Fruit fly (Drosophila melanogaster) whole organism, embryonic: ENCODE data around the gene CG16779.

Experiments
- C15 ChIP-seq: fragments of 200-800 bp; sonication (Bioruptor generic); IDR thresholded peaks from 3 replicates; pipeline ENCODE4 v1.3.6; 2022; ENCODE audit warnings: missing biosample characterization, missing genetic modification characterization
- CG10321 ChIP-seq: fragments of 200-800 bp; sonication (Bioruptor generic); IDR thresholded peaks from 2 replicates; pipeline ENCODE4 v1.3.6; 2022; ENCODE audit warnings: missing biosample characterization, missing genetic modification characterization
- CG10431 ChIP-seq: fragments of 200-800 bp; sonication (Bioruptor generic); optimal IDR thresholded peaks from 3 replicates; lab custom pipeline; 2018; ENCODE audit warnings: missing biosample characterization, mild to moderate bottlenecking, missing genetic modification characterization
- CG11247 ChIP-seq: fragments of 200-800 bp; sonication (Bioruptor generic); IDR thresholded peaks from 2 replicates; pipeline ENCODE4 v1.3.6; 2022; ENCODE audit warnings: missing biosample characterization, missing genetic modification characterization
- CG11504 ChIP-seq: fragments of 200-800 bp; sonication (Bioruptor generic); optimal IDR thresholded peaks from 3 replicates; lab custom pipeline; 2019; ENCODE audit warnings: missing biosample characterization, mild to moderate bottlenecking, missing genetic modification characterization, moderate library complexity
- CG11696 ChIP-seq: fragments of 200-800 bp; sonication (Bioruptor generic); IDR thresholded peaks from 2 replicates; pipeline ENCODE4 v1.3.6; 2022; ENCODE audit warnings: missing biosample characterization, missing genetic modification characterization
- CG12299 ChIP-seq: fragments of 200-800 bp; sonication (Bioruptor generic); optimal IDR thresholded peaks from 2 replicates; lab custom pipeline; 2018; ENCODE audit warnings: missing biosample characterization, mild to moderate bottlenecking, missing genetic modification characterization
- CG13287 ChIP-seq: fragments of 200-800 bp; sonication (Bioruptor generic); IDR thresholded peaks from 2 replicates; pipeline ENCODE4 v1.3.6; 2022; ENCODE audit warnings: missing biosample characterization, missing genetic modification characterization; ENCODE audit not compliant: partially characterized antibody
- CG13775 ChIP-seq: fragments of 200-800 bp; sonication (Bioruptor generic); optimal IDR thresholded peaks from 3 replicates; lab custom pipeline; 2017; ENCODE audit warnings: missing biosample characterization, mild to moderate bottlenecking, missing genetic modification characterization
- CG14441 ChIP-seq: fragments of 200-800 bp; sonication (Bioruptor generic); IDR thresholded peaks from 2 replicates; pipeline ENCODE4 v1.3.6; 2022; ENCODE audit warnings: missing biosample characterization, missing genetic modification characterization
- CG14710 ChIP-seq: fragments of 200-800 bp; sonication (Bioruptor generic); optimal IDR thresholded peaks from 3 replicates; lab custom pipeline; 2019; ENCODE audit warnings: missing biosample characterization, mild to moderate bottlenecking, missing genetic modification characterization, moderate library complexity
- CG17802 ChIP-seq: fragments of 200-800 bp; sonication (Bioruptor generic); optimal IDR thresholded peaks from 2 replicates; lab custom pipeline; 2018; ENCODE audit warnings: missing biosample characterization, mild to moderate bottlenecking, missing genetic modification characterization, moderate library complexity
- CG18011 ChIP-seq: fragments of 200-800 bp; sonication (Bioruptor generic); optimal IDR thresholded peaks from 2 replicates; lab custom pipeline; 2017; ENCODE audit warnings: missing biosample characterization, missing genetic modification characterization, mild to moderate bottlenecking, moderate library complexity, missing genotype
- CG2889 ChIP-seq: fragments of 200-800 bp; sonication (Bioruptor generic); IDR thresholded peaks from 3 replicates; pipeline ENCODE4 v1.3.6; 2022; ENCODE audit warnings: missing biosample characterization, missing genetic modification characterization
- CG3281 ChIP-seq: fragments of 200-800 bp; sonication (Bioruptor generic); optimal IDR thresholded peaks from 3 replicates; lab custom pipeline; 2017; ENCODE audit warnings: missing biosample characterization, mild to moderate bottlenecking, missing genetic modification characterization
- CG3995 ChIP-seq: fragments of 200-800 bp; sonication (Bioruptor generic); optimal IDR thresholded peaks from 3 replicates; lab custom pipeline; 2016; ENCODE audit warnings: missing biosample characterization, missing genetic modification characterization
- CG6813 ChIP-seq: fragments of 200-800 bp; sonication (Bioruptor generic); optimal IDR thresholded peaks from 2 replicates; lab custom pipeline; 2017; ENCODE audit warnings: missing biosample characterization, missing genetic modification characterization, mild to moderate bottlenecking, moderate library complexity, missing genetic modification reagents
- Chrac-16 ChIP-seq: fragments of 200-800 bp; sonication (Bioruptor generic); optimal IDR thresholded peaks from 3 replicates; lab custom pipeline; 2016; ENCODE audit warnings: missing biosample characterization, missing genetic modification characterization
- D19A ChIP-seq: fragments of 200-800 bp; optimal IDR thresholded peaks from 3 replicates; lab custom pipeline; 2019; ENCODE audit warnings: missing biosample characterization, mild to moderate bottlenecking, missing genetic modification characterization, moderate library complexity
- Drgx ChIP-seq: fragments of 200-800 bp; sonication (Bioruptor generic); IDR thresholded peaks from 2 replicates; pipeline ENCODE4 v1.3.6; 2022; ENCODE audit warnings: missing biosample characterization, missing genetic modification characterization
- Ets65A ChIP-seq: fragments of 200-800 bp; sonication (Bioruptor generic); peaks from one replicate; lab custom pipeline; 2016; ENCODE audit warnings: missing biosample characterization, missing genetic modification characterization
- HLH3B ChIP-seq: fragments of 200-800 bp; sonication (Bioruptor generic); IDR thresholded peaks from 2 replicates; pipeline ENCODE4 v1.3.6; 2022; ENCODE audit warnings: missing biosample characterization, missing genetic modification characterization
- HLHmδ ChIP-seq: fragments of 200-800 bp; sonication (Bioruptor generic); optimal IDR thresholded peaks from 2 replicates; lab custom pipeline; 2018; ENCODE audit warnings: missing biosample characterization, mild to moderate bottlenecking, missing genetic modification characterization, moderate library complexity
- Hmx ChIP-seq: fragments of 200-800 bp; sonication (Bioruptor generic); optimal IDR thresholded peaks from 2 replicates; lab custom pipeline; 2016; ENCODE audit warnings: missing biosample characterization, missing genetic modification characterization
- Hr3 ChIP-seq: fragments of 200-800 bp; sonication (Bioruptor generic); optimal IDR thresholded peaks from 3 replicates; lab custom pipeline; 2016; ENCODE audit warnings: missing biosample characterization, missing genetic modification characterization
- Hr51 ChIP-seq, 2 experiments: fragments of 200-800 bp; sonication (Bioruptor generic); optimal IDR thresholded peaks; 2 replicates in 1 of 2; 3 replicates in 1 of 2; lab custom pipeline; 2016 to 2018; ENCODE audit warnings: missing biosample characterization in 2 of 2, missing genetic modification characterization in 2 of 2, mild to moderate bottlenecking in 1 of 2, moderate library complexity in 1 of 2
- Jarid2 ChIP-seq: fragments of 200-800 bp; sonication (Bioruptor generic); optimal IDR thresholded peaks from 3 replicates; lab custom pipeline; 2017; ENCODE audit warnings: mild to moderate bottlenecking, missing biosample characterization, missing genetic modification reagents, missing genetic modification characterization
- Sox102F ChIP-seq: fragments of 200-800 bp; sonication (Bioruptor generic); optimal IDR thresholded peaks from 2 replicates; lab custom pipeline; 2018; ENCODE audit warnings: missing biosample characterization, mild to moderate bottlenecking, missing genetic modification characterization, moderate library complexity
- Ssrp ChIP-seq: fragments of 200-800 bp; sonication (Bioruptor generic); optimal IDR thresholded peaks from 2 replicates; lab custom pipeline; 2018; ENCODE audit warnings: missing biosample characterization, mild to moderate bottlenecking, missing genetic modification characterization, moderate library complexity
- Xrp1 ChIP-seq: fragments of 200-800 bp; sonication (Bioruptor generic); IDR thresholded peaks from 2 replicates; pipeline ENCODE4 v1.3.6; 2022; ENCODE audit warnings: missing biosample characterization, missing genetic modification characterization
- abd-A ChIP-seq: fragments of 200-800 bp; sonication (Bioruptor generic); optimal IDR thresholded peaks from 3 replicates; lab custom pipeline; 2019; ENCODE audit warnings: missing biosample characterization, mild to moderate bottlenecking, missing genetic modification characterization, moderate library complexity
- ap ChIP-seq: fragments of 200-800 bp; sonication (Bioruptor generic); IDR thresholded peaks from 2 replicates; pipeline ENCODE4 v1.3.6; 2022; ENCODE audit warnings: missing biosample characterization, missing genetic modification characterization
- ara ChIP-seq: fragments of 200-800 bp; sonication (Bioruptor generic); IDR thresholded peaks from 2 replicates; pipeline ENCODE4 v1.3.6; 2022; ENCODE audit warnings: missing biosample characterization, missing genetic modification characterization
- bbx ChIP-seq: fragments of 200-800 bp; sonication (Bioruptor generic); IDR thresholded peaks from 2 replicates; pipeline ENCODE4 v1.3.6; 2022; ENCODE audit warnings: missing biosample characterization, missing genetic modification characterization; ENCODE audit not compliant: partially characterized antibody
- btn ChIP-seq: fragments of 200-800 bp; sonication (Bioruptor generic); optimal IDR thresholded peaks from 2 replicates; lab custom pipeline; 2016; ENCODE audit warnings: missing biosample characterization, missing genetic modification characterization
- chinmo ChIP-seq: fragments of 200-800 bp; sonication (Bioruptor generic); IDR thresholded peaks from 4 replicates; pipeline ENCODE4 v1.3.6; 2022; ENCODE audit warnings: missing biosample characterization, missing genetic modification characterization; ENCODE audit not compliant: partially characterized antibody
- eyg ChIP-seq: fragments of 200-800 bp; sonication (Bioruptor generic); optimal IDR thresholded peaks from 3 replicates; lab custom pipeline; 2016; ENCODE audit warnings: missing biosample characterization, missing genetic modification characterization
- gce ChIP-seq: fragments of 200-800 bp; sonication (Bioruptor generic); IDR thresholded peaks from 3 replicates; pipeline ENCODE4 v1.3.6; 2022; ENCODE audit warnings: missing biosample characterization, missing genetic modification characterization
- gcm ChIP-seq: fragments of 200-800 bp; sonication (Bioruptor generic); optimal IDR thresholded peaks from 2 replicates; lab custom pipeline; 2019; ENCODE audit warnings: missing biosample characterization, mild to moderate bottlenecking, missing genetic modification characterization, moderate library complexity
- gem ChIP-seq: fragments of 200-800 bp; sonication (Bioruptor generic); optimal IDR thresholded peaks from 2 replicates; lab custom pipeline; 2019; ENCODE audit warnings: missing biosample characterization, mild to moderate bottlenecking, missing genetic modification characterization, moderate library complexity
- hb ChIP-seq: fragments of 200-800 bp; sonication (Bioruptor generic); IDR thresholded peaks from 3 replicates; pipeline ENCODE4 v1.3.6; 2022; ENCODE audit warnings: missing biosample characterization, missing genetic modification characterization; ENCODE audit not compliant: partially characterized antibody
- jigr1 ChIP-seq: fragments of 200-800 bp; sonication (Bioruptor generic); IDR thresholded peaks from 3 replicates; pipeline ENCODE4 v1.3.6; 2022; ENCODE audit warnings: missing biosample characterization, missing genetic modification characterization
- ranshi ChIP-seq: fragments of 200-800 bp; sonication (Bioruptor generic); IDR thresholded peaks from 2 replicates; pipeline ENCODE4 v1.3.6; 2022; ENCODE audit warnings: missing biosample characterization, missing genetic modification characterization
- tap ChIP-seq: fragments of 200-800 bp; optimal IDR thresholded peaks from 3 replicates; lab custom pipeline; 2019; ENCODE audit warnings: missing biosample characterization, mild to moderate bottlenecking, missing genetic modification characterization, moderate library complexity
- trh ChIP-seq: fragments of 200-800 bp; sonication (Bioruptor generic); optimal IDR thresholded peaks from 2 replicates; lab custom pipeline; 2016; ENCODE audit warnings: missing biosample characterization, missing genetic modification characterization
- tup ChIP-seq: fragments of 200-800 bp; sonication (Bioruptor generic); optimal IDR thresholded peaks from 2 replicates; lab custom pipeline; 2016; ENCODE audit warnings: missing biosample characterization, mild to moderate bottlenecking, missing genetic modification characterization, moderate library complexity
- zen ChIP-seq: fragments of 200-800 bp; sonication (Bioruptor generic); optimal IDR thresholded peaks from 3 replicates; lab custom pipeline; 2018; ENCODE audit warnings: missing biosample characterization, mild to moderate bottlenecking, missing genetic modification characterization, moderate library complexity
- zfh1 ChIP-seq: fragments of 200-800 bp; sonication (Bioruptor generic); IDR thresholded peaks from 3 replicates; pipeline ENCODE4 v1.3.6; 2022; ENCODE audit warnings: missing biosample characterization, missing genetic modification characterization

The CG16779 gene

DNA sequence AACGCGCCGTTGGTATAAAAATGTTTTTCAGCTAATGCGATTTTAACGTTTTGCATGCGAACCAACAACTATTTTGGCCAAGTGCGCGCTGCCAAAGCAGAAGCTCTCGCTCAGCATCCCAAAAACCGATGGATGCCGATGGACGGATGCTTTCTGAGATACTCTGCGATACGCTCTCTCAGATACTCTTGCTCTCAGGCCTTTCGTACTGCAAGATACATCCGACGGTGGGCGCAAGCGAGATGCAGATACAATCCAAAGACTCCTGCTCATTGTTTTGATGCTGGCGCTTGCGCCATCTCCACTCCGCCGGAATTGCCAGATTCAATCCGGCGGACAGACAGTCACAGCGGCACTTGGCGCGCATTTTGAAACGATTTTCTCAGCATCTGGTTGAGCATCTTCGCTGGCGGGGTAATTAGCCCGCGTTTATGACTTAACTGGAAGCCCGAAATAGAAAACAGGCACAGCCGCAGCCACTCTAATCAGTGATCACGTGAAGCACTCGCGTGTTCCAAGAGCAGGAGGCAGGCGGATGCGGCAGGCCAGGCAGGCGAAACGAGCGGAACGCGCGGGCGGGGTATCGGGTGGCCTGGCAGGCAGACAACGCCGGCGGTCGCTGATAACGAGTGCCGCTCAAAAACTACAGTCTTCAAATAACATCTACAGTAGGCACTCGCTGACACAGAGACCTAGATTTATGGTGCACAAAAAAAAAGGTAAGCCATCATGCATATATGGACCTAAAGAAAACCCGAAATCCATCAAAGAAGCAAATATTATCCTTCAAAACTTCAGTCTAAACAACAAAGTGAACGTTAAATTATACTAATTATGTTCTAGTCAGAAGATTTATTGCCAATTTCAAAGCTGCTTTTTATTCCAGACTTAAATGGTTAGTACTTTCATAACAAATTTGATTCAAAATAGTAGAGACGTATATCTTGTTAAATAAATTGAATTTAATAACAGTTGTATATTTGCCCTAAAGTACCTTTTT, at the start of gene CG16779 (continued):
- TF ChIP-seq gcm (GFP tag; lab: Kevin White, UChicago) (no peak), CG10431 (no peak), HLH3B (GFP tag; lab: Robert Waterston, UW) (no peak), CG12299 (no peak), CG3995 (GFP tag; lab: Kevin White, UChicago) (no peak), btn (no peak), chinmo (GFP tag; lab: Robert Waterston, UW) (peak; percentile 82; the same call in 1 of the 4 replicates), Hmx (GFP tag; lab: Kevin White, UChicago) (no peak), zen (tag; lab: Kevin White, UChicago) (peak; percentile 69), CG10321 (GFP tag; lab: Robert Waterston, UW) (peak; percentile 87), ara (no peak), hb (GFP tag; lab: Robert Waterston, UW) (no peak), Hr3 (GFP tag; lab: Kevin White, UChicago) (peak; percentile 53), CG18011 (no peak), ranshi (0 out of 2 replicates have a peak, but pooled peaks have one; percentile 19), eyg (GFP tag; lab: Kevin White, UChicago) (no peak), CG13287 (GFP tag; lab: Robert Waterston, UW) (peak; percentile 40; the same call in 1 of the 2 replicates), Drgx (GFP tag; lab: Robert Waterston, UW) (no peak), CG2889 (GFP tag; lab: Robert Waterston, UW) (no peak), Ssrp (peak; percentile 55), HLHmδ (GFP tag; lab: Kevin White, UChicago) (no peak), trh (peak; percentile 14), CG17802 (no peak), CG11696 (no peak), D19A (tag; lab: Kevin White, UChicago) (peak; percentile 28), Sox102F (peak; percentile 36), CG14710 (tag; lab: Kevin White, UChicago) (peak; percentile 50), ap (GFP tag; lab: Robert Waterston, UW) (no peak), Jarid2 (GFP tag; lab: Kevin White, UChicago) (no peak), tap (tag; lab: Kevin White, UChicago) (no peak), CG14441 (GFP tag; lab: Robert Waterston, UW) (peak; percentile 27; the same call in 1 of the 2 replicates), jigr1 (GFP tag; lab: Robert Waterston, UW) (no peak), tup (GFP tag; lab: Kevin White, UChicago) (no peak), Ets65A (GFP tag; lab: Kevin White, UChicago) (peak; percentile 72), CG11247 (no peak), gem (tag; lab: Kevin White, UChicago) (peak; percentile 67), Xrp1 (0 out of 2 replicates have a peak, but pooled peaks have one; percentile 10), CG13775 (GFP tag; lab: Kevin White, UChicago) (peak; percentile 38), gce (GFP tag; lab: Robert Waterston, UW) (no peak), Chrac-16 (GFP tag; lab: Kevin White, UChicago) (no peak), C15 (GFP tag; lab: Robert Waterston, UW) (no peak), bbx (no peak), CG11504 (tag; lab: Kevin White, UChicago) (peak; percentile 66), abd-A (tag; lab: Kevin White, UChicago) (peak; percentile 44), CG6813 (peak; percentile 30), CG3281 (GFP tag; lab: Kevin White, UChicago) (peak; percentile 35), Hr51 (GFP tag; optimal IDR thresholded peaks at IDR 0.05; lab: Kevin White, UChicago) (peak in 1 of 2 experiments; percentile 60), zfh1 (GFP tag; lab: Robert Waterston, UW) (no peak)
